Fruit fly (Drosophila melanogaster): ENCODE data around the gene p38a.

p38a gene

dm6 chr3R:24104471-24105311 is 47.4 kb downstream of the p38a start:
- TF ChIP-seq tj (GFP tag; optimal IDR thresholded peaks at IDR 0.05) (peak; percentile 48), pad (GFP tag; optimal IDR thresholded peaks at IDR 0.05) (no peak), kay (GFP tag; ENCODE audit: borderline replicate concordance) (peak; percentile 76)

DNA sequence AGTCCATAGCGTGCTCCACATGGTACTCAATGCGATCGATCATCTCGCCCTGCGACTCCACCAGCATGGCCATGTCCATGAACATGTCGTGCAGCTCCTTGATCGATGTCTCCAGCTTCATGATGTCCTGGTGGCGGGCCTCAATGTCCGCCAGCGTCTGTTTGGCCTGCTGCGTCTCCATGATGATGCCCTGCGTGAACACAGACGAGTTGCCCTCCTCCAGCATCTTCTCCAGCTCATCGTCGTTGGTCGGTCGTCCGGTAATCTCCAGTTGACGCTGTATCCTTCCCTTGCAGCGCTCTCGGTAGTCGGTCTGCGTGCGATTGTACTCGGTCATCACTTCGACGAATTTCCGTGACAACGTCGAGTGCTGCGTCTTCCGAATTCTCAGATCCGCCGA is 48.4 kb downstream of the p38a start:
- no peak for TF ChIP-seq Crg-1 (GFP tag; optimal IDR thresholded peaks at IDR 0.05)
- TF ChIP-seq pad (GFP tag; optimal IDR thresholded peaks at IDR 0.05): no peak
- TF ChIP-seq CG14711 (tag; optimal IDR thresholded peaks at IDR 0.05): no peak
- no peak for TF ChIP-seq cic (GFP tag; optimal IDR thresholded peaks at IDR 0.05)
- no peak for TF ChIP-seq Hr96 (GFP tag; optimal IDR thresholded peaks at IDR 0.05)
- no peak for TF ChIP-seq CG12768 (GFP tag; optimal IDR thresholded peaks at IDR 0.05)
- no peak for TF ChIP-seq CG7101 (tag; optimal IDR thresholded peaks at IDR 0.05)
- TF ChIP-seq CG11617 (GFP tag; optimal IDR thresholded peaks at IDR 0.05): no peak
- no peak for TF ChIP-seq CG33017 (tag; optimal IDR thresholded peaks at IDR 0.05)

- TF ChIP-seq toe (GFP tag; optimal IDR thresholded peaks at IDR 0.05) (no peak), ovo (GFP tag; optimal IDR thresholded peaks at IDR 0.05) (no peak), kay (GFP tag; ENCODE audit: borderline replicate concordance) (peak; percentile 76), CG14711 (tag; optimal IDR thresholded peaks at IDR 0.05) (no peak)
Observed at dm6 chr3R:24102387-24102786, 49.7 kb downstream of the p38a start.

- peak; percentile 71 for TF ChIP-seq tj (GFP tag; optimal IDR thresholded peaks at IDR 0.05)
- TF ChIP-seq Hr96 (GFP tag; optimal IDR thresholded peaks at IDR 0.05): no peak
Observed at dm6 chr3R:24101437-24101836, 50.7 kb downstream of the p38a start.

- TF ChIP-seq CG7101 (tag; optimal IDR thresholded peaks at IDR 0.05): no peak
Observed at dm6 chr3R:24100717-24101116, 51.4 kb downstream of the p38a start.
